Worm (Caenorhabditis elegans) whole organism, mixed stage, embryonic: ENCODE data around the gene unc-8.

Experiments
- blmp-1 ChIP-seq: fragments of 150-350 bp; optimal IDR thresholded peaks from 2 replicates; lab custom pipeline; 2014; ENCODE audit warnings: missing biosample characterization, missing genetic modification characterization
- ceh-39 ChIP-seq: fragments of 150-350 bp; optimal IDR thresholded peaks from 2 replicates; lab custom pipeline; 2014; ENCODE audit warnings: missing biosample characterization, missing genetic modification characterization
- ceh-43 ChIP-seq: fragments of 200-800 bp; sonication (Bioruptor generic); optimal IDR thresholded peaks from 2 replicates; lab custom pipeline; 2018; ENCODE audit warnings: mild to moderate bottlenecking, missing genetic modification characterization, moderate library complexity, missing compliant biosample characterization
- ces-1 ChIP-seq: fragments of 150-350 bp; optimal IDR thresholded peaks from 2 replicates; lab custom pipeline; 2014; ENCODE audit warnings: missing biosample characterization, missing genetic modification reagents, missing genetic modification characterization
- cnd-1 ChIP-seq: fragments of 200-800 bp; sonication (Bioruptor generic); optimal IDR thresholded peaks from 2 replicates; lab custom pipeline; 2018; ENCODE audit warnings: mild to moderate bottlenecking, missing genetic modification characterization, missing compliant biosample characterization
- drap-1 ChIP-seq: fragments of 200-800 bp; sonication (Bioruptor generic); optimal IDR thresholded peaks from 3 replicates; lab custom pipeline; 2018; ENCODE audit warnings: mild to moderate bottlenecking, missing genetic modification characterization, missing compliant biosample characterization
- elt-1 ChIP-seq: sonication (generic microtip); optimal IDR thresholded peaks from 2 replicates; lab custom pipeline; 2017; ENCODE audit warnings: missing genetic modification characterization, mild to moderate bottlenecking, missing compliant biosample characterization, antibody characterized with exemption, moderate library complexity, borderline replicate concordance; ENCODE audit not compliant: insufficient read depth
- elt-3 ChIP-seq: fragments of 150-350 bp; optimal IDR thresholded peaks from 2 replicates; lab custom pipeline; 2014; ENCODE audit warnings: missing biosample characterization, missing genetic modification characterization
- flh-1 ChIP-seq: fragments of 200-800 bp; sonication (Bioruptor generic); optimal IDR thresholded peaks from 2 replicates; lab custom pipeline; 2018; ENCODE audit warnings: mild to moderate bottlenecking, missing genetic modification characterization, moderate library complexity, missing compliant biosample characterization
- ham-2 ChIP-seq: fragments of 200-800 bp; sonication (Bioruptor generic); optimal IDR thresholded peaks from 2 replicates; lab custom pipeline; 2018; ENCODE audit warnings: mild to moderate bottlenecking, missing genetic modification characterization, missing compliant biosample characterization
- hlh-1 ChIP-seq: fragments of 150-350 bp; optimal IDR thresholded peaks from 2 replicates; lab custom pipeline; 2014; ENCODE audit warnings: missing biosample characterization, missing genetic modification reagents, missing genetic modification characterization
- lin-13 ChIP-seq: fragments of 150-350 bp; optimal IDR thresholded peaks from 2 replicates; lab custom pipeline; 2014; ENCODE audit warnings: missing biosample characterization, missing genetic modification characterization
- lin-32 ChIP-seq: fragments of 200-800 bp; sonication (Bioruptor generic); optimal IDR thresholded peaks from 2 replicates; lab custom pipeline; 2018; ENCODE audit warnings: mild to moderate bottlenecking, missing genetic modification characterization, missing compliant biosample characterization
- lsy-2 ChIP-seq: fragments of 150-350 bp; optimal IDR thresholded peaks from 2 replicates; lab custom pipeline; 2014; ENCODE audit warnings: missing biosample characterization, missing genetic modification characterization
- mab-5 ChIP-seq: fragments of 150-350 bp; optimal IDR thresholded peaks from 2 replicates; lab custom pipeline; 2014; ENCODE audit warnings: missing biosample characterization, missing genetic modification characterization
- mep-1 ChIP-seq: fragments of 150-350 bp; optimal IDR thresholded peaks from 2 replicates; lab custom pipeline; 2017; ENCODE audit warnings: missing biosample characterization, missing genetic modification reagents, missing genetic modification characterization, inconsistent platforms
- mls-2 ChIP-seq: sonication (generic microtip); optimal IDR thresholded peaks from 2 replicates; lab custom pipeline; 2016; ENCODE audit warnings: mild to moderate bottlenecking, missing genetic modification characterization, moderate library complexity, missing compliant biosample characterization
- nhr-12 ChIP-seq: fragments of 150-350 bp; optimal IDR thresholded peaks from 2 replicates; lab custom pipeline; 2014; ENCODE audit warnings: missing biosample characterization, missing genetic modification characterization
- nhr-2 ChIP-seq: fragments of 150-350 bp; optimal IDR thresholded peaks from 2 replicates; lab custom pipeline; 2014; ENCODE audit warnings: missing biosample characterization, missing genetic modification characterization
- nhr-28 ChIP-seq: fragments of 150-350 bp; optimal IDR thresholded peaks from 2 replicates; lab custom pipeline; 2014; ENCODE audit warnings: missing biosample characterization, missing genetic modification characterization
- nhr-76 ChIP-seq: sonication (generic microtip); optimal IDR thresholded peaks from 2 replicates; lab custom pipeline; 2017; ENCODE audit warnings: missing biosample characterization, missing genetic modification characterization
- sem-2 ChIP-seq: fragments of 200-800 bp; sonication (Bioruptor generic); optimal IDR thresholded peaks from 2 replicates; lab custom pipeline; 2018; ENCODE audit warnings: mild to moderate bottlenecking, missing genetic modification characterization, missing compliant biosample characterization
- sptf-1 ChIP-seq: sonication (generic microtip); optimal IDR thresholded peaks from 2 replicates; lab custom pipeline; 2017; ENCODE audit warnings: mild to moderate bottlenecking, missing genetic modification characterization, moderate library complexity, missing compliant biosample characterization
- tbx-8 ChIP-seq: fragments of 200-800 bp; sonication (Bioruptor generic); optimal IDR thresholded peaks from 2 replicates; lab custom pipeline; 2018; ENCODE audit warnings: mild to moderate bottlenecking, missing genetic modification characterization, moderate library complexity, missing compliant biosample characterization
- unc-39 ChIP-seq: fragments of 150-350 bp; optimal IDR thresholded peaks from 2 replicates; lab custom pipeline; 2014; ENCODE audit warnings: missing biosample characterization, missing genetic modification characterization
- unc-62 ChIP-seq: fragments of 150-350 bp; optimal IDR thresholded peaks from 2 replicates; lab custom pipeline; 2014; ENCODE audit warnings: missing biosample characterization, missing genetic modification reagents, missing genetic modification characterization
- ztf-11 ChIP-seq: fragments of 150-350 bp; optimal IDR thresholded peaks from 2 replicates; lab custom pipeline; 2014; ENCODE audit warnings: missing biosample characterization, missing genetic modification characterization

unc-8 gene

ce11 chrIV:7196853-7197252 lies at the start of gene unc-8:
Gene unc-8, plus strand, starts transcription at chrIV:7197153.
- TF ChIP-seq cnd-1 (no peak), nhr-2 (tag; lab: Kevin White, UChicago) (no peak), drap-1 (GFP tag; lab: Kevin White, UChicago) (no peak), mab-5 (tag; lab: Kevin White, UChicago) (no peak), unc-62 (no peak), elt-1 (tag; lab: Kevin White, UChicago) (no peak), blmp-1 (tag; lab: Kevin White, UChicago) (no peak), mls-2 (tag; lab: Kevin White, UChicago) (no peak), elt-3 (tag; lab: Kevin White, UChicago) (no peak), ham-2 (no peak), nhr-76 (tag; lab: Kevin White, UChicago) (no peak), nhr-28 (tag; lab: Kevin White, UChicago) (no peak), ceh-39 (tag; lab: Kevin White, UChicago) (no peak), lsy-2 (tag; lab: Kevin White, UChicago) (no peak)

- TF ChIP-seq tbx-8 (GFP tag; lab: Kevin White, UChicago) (no peak), ces-1 (GFP tag; lab: Kevin White, UChicago) (peak; percentile 21)
These were observed 49.2 kb upstream of the unc-8 start for ce11 chrIV:7147722-7148121.

ce11 chrIV:7149020-7149601 lies 47.8 kb upstream of the unc-8 start, which contains the start of gene C34D4.4:
Gene C34D4.4, plus strand, starts transcription at chrIV:7149361.
- TF ChIP-seq lin-13 (tag; lab: Kevin White, UChicago) (peak; percentile 8), ceh-43 (GFP tag; lab: Kevin White, UChicago) (no peak), lsy-2 (tag; lab: Kevin White, UChicago) (peak; percentile 94)
- TF ChIP-seq, all 35 proteins: peak for 2

- TF ChIP-seq nhr-76 (tag; lab: Kevin White, UChicago) (no peak), nhr-28 (tag; lab: Kevin White, UChicago) (no peak), mls-2 (tag; lab: Kevin White, UChicago) (no peak), ztf-11 (tag; lab: Kevin White, UChicago) (no peak), mep-1 (tag; lab: Kevin White, UChicago) (no peak), ceh-43 (GFP tag; lab: Kevin White, UChicago) (no peak), sptf-1 (no peak), unc-62 (no peak), unc-39 (tag; lab: Kevin White, UChicago) (no peak), tbx-8 (GFP tag; lab: Kevin White, UChicago) (no peak), nhr-12 (tag; lab: Kevin White, UChicago) (no peak), hlh-1 (tag; lab: Kevin White, UChicago) (no peak), flh-1 (no peak), sem-2 (GFP tag; lab: Kevin White, UChicago) (no peak)
These were observed 44.5 kb upstream of the unc-8 start, which contains the start of gene col-113 for ce11 chrIV:7152409-7152808. Gene col-113, minus strand, starts transcription at chrIV:7152509.

- TF ChIP-seq elt-1 (tag; lab: Kevin White, UChicago) (no peak), hlh-1 (tag; lab: Kevin White, UChicago) (no peak), unc-39 (tag; lab: Kevin White, UChicago) (no peak), nhr-12 (tag; lab: Kevin White, UChicago) (no peak), unc-62 (no peak), lin-32 (GFP tag; lab: Kevin White, UChicago) (no peak), ham-2 (no peak), flh-1 (no peak), blmp-1 (tag; lab: Kevin White, UChicago) (no peak), lin-13 (tag; lab: Kevin White, UChicago) (no peak)
- TF ChIP-seq, all 35 proteins: peak for 0
These were observed 43.6 kb upstream of the unc-8 start, which contains the start of gene C34D4.3 for ce11 chrIV:7153362-7153761. Gene C34D4.3, plus strand, starts transcription at chrIV:7153662.

ce11 chrIV:7154356-7154755 lies 42.6 kb upstream of the unc-8 start, which contains the start of gene C34D4.2:
Gene C34D4.2, plus strand, starts transcription at chrIV:7154656.
- TF ChIP-seq elt-1 (tag; lab: Kevin White, UChicago) (peak; percentile 32), blmp-1 (tag; lab: Kevin White, UChicago) (no peak)
